Fruit fly (Drosophila melanogaster) whole organism, embryonic: Measurements from ENCODE around the gene Hsp83.
A peak's percentile ranks its signal among the peaks of the same experiment; 100 is the strongest.

ENCODE experiments used
- Adf1 ChIP-seq: fragments of 200-800 bp; sonication (Bioruptor generic); IDR thresholded peaks from 2 replicates; pipeline ENCODE4 v1.3.6; 2022; ENCODE audit warnings: missing biosample characterization, missing genetic modification characterization
- Bgb ChIP-seq: fragments of 200-800 bp; sonication (Bioruptor generic); IDR thresholded peaks from 2 replicates; pipeline ENCODE4 v1.3.6; 2022; ENCODE audit warnings: missing biosample characterization, missing genetic modification characterization; ENCODE audit not compliant: partially characterized antibody
- CG10267 ChIP-seq: fragments of 200-800 bp; sonication (Bioruptor generic); optimal IDR thresholded peaks from 2 replicates; lab custom pipeline; 2018; ENCODE audit warnings: missing biosample characterization, mild to moderate bottlenecking, missing genetic modification characterization, moderate library complexity
- CG10543 ChIP-seq: fragments of 200-800 bp; sonication (Bioruptor generic); optimal IDR thresholded peaks from 3 replicates; lab custom pipeline; 2017; ENCODE audit warnings: missing biosample characterization, mild to moderate bottlenecking, missing genetic modification characterization, moderate library complexity
- CG11696 ChIP-seq: fragments of 200-800 bp; sonication (Bioruptor generic); IDR thresholded peaks from 2 replicates; pipeline ENCODE4 v1.3.6; 2022; ENCODE audit warnings: missing biosample characterization, missing genetic modification characterization
- CG12104 ChIP-seq: fragments of 200-800 bp; sonication (Bioruptor generic); optimal IDR thresholded peaks from 3 replicates; lab custom pipeline; 2016; ENCODE audit warnings: missing biosample characterization, missing genetic modification characterization
- CG12236 ChIP-seq: fragments of 200-800 bp; sonication (Bioruptor generic); optimal IDR thresholded peaks from 2 replicates; lab custom pipeline; 2016; ENCODE audit warnings: missing biosample characterization, missing genetic modification characterization
- CG14441 ChIP-seq: fragments of 200-800 bp; sonication (Bioruptor generic); IDR thresholded peaks from 2 replicates; pipeline ENCODE4 v1.3.6; 2022; ENCODE audit warnings: missing biosample characterization, missing genetic modification characterization
- CG15011 ChIP-seq: fragments of 200-800 bp; sonication (Bioruptor generic); optimal IDR thresholded peaks from 3 replicates; lab custom pipeline; 2018; ENCODE audit warnings: missing biosample characterization, mild to moderate bottlenecking, missing genetic modification characterization
- CG1647 ChIP-seq: fragments of 200-800 bp; sonication (Bioruptor generic); optimal IDR thresholded peaks from 3 replicates; lab custom pipeline; 2016; ENCODE audit warnings: missing biosample characterization, missing genetic modification characterization
- CG16779 ChIP-seq: fragments of 200-800 bp; sonication (Bioruptor generic); IDR thresholded peaks from 2 replicates; pipeline ENCODE4 v1.3.6; 2022; ENCODE audit warnings: missing biosample characterization, missing genetic modification characterization
- CG17385 ChIP-seq: fragments of 200-800 bp; sonication (Bioruptor generic); optimal IDR thresholded peaks from 3 replicates; lab custom pipeline; 2018; ENCODE audit warnings: missing biosample characterization, mild to moderate bottlenecking, missing genetic modification characterization
- CG18764 ChIP-seq: fragments of 200-800 bp; sonication (Bioruptor generic); optimal IDR thresholded peaks from 3 replicates; lab custom pipeline; 2016; ENCODE audit warnings: missing biosample characterization, missing genetic modification characterization
- CG2889 ChIP-seq: fragments of 200-800 bp; sonication (Bioruptor generic); IDR thresholded peaks from 3 replicates; pipeline ENCODE4 v1.3.6; 2022; ENCODE audit warnings: missing biosample characterization, missing genetic modification characterization
- CG33213 ChIP-seq: fragments of 200-800 bp; sonication (Bioruptor generic); optimal IDR thresholded peaks from 3 replicates; lab custom pipeline; 2016; ENCODE audit warnings: missing biosample characterization, missing genetic modification characterization
- CG34224 ChIP-seq: fragments of 200-800 bp; sonication (Bioruptor generic); IDR thresholded peaks from 3 replicates; pipeline ENCODE4 v1.3.6; 2022; ENCODE audit warnings: missing biosample characterization, missing genetic modification characterization; ENCODE audit not compliant: partially characterized antibody
- CG4360 ChIP-seq: fragments of 200-800 bp; sonication (Bioruptor generic); IDR thresholded peaks from 2 replicates; pipeline ENCODE4 v1.3.6; 2022; ENCODE audit warnings: missing biosample characterization, missing genetic modification characterization
- CG7556 ChIP-seq: fragments of 200-800 bp; sonication (Bioruptor generic); optimal IDR thresholded peaks from 2 replicates; lab custom pipeline; 2017; ENCODE audit warnings: missing biosample characterization, mild to moderate bottlenecking, missing genetic modification characterization
- CG8924 ChIP-seq: fragments of 200-800 bp; optimal IDR thresholded peaks from 3 replicates; lab custom pipeline; 2019; ENCODE audit warnings: missing biosample characterization, mild to moderate bottlenecking, missing genetic modification characterization, moderate library complexity
- CG9437 ChIP-seq: fragments of 200-800 bp; sonication (Bioruptor generic); optimal IDR thresholded peaks from 2 replicates; lab custom pipeline; 2018; ENCODE audit warnings: missing biosample characterization, mild to moderate bottlenecking, missing genetic modification characterization
- CTCF ChIP-seq: fragments of 200-800 bp; sonication (Bioruptor generic); optimal IDR thresholded peaks from 2 replicates; lab custom pipeline; 2017; ENCODE audit warnings: missing biosample characterization, mild to moderate bottlenecking, missing genetic modification characterization, moderate library complexity
- CkIIα-i1 ChIP-seq: fragments of 200-800 bp; sonication (Bioruptor generic); IDR thresholded peaks from 2 replicates; pipeline ENCODE4 v1.3.6; 2022; ENCODE audit warnings: missing biosample characterization, missing genetic modification characterization
- Deaf1 ChIP-seq: fragments of 200-800 bp; optimal IDR thresholded peaks from 3 replicates; lab custom pipeline; 2019; ENCODE audit warnings: missing biosample characterization, mild to moderate bottlenecking, missing genetic modification characterization, moderate library complexity
- Dip3 ChIP-seq: fragments of 200-800 bp; sonication (Bioruptor generic); optimal IDR thresholded peaks from 3 replicates; lab custom pipeline; 2016; ENCODE audit warnings: missing biosample characterization, missing genetic modification characterization
- Eip74EF ChIP-seq, 2 experiments: fragments of 200-800 bp in 1 of 2; fragments of >200 bp in 1 of 2; sonication (Bioruptor generic) in 1 of 2; optimal IDR thresholded peaks; 2 replicates each; lab custom pipeline; 2017 to 2019; ENCODE audit warnings: missing biosample characterization in 2 of 2, missing genetic modification characterization in 2 of 2, mild to moderate bottlenecking in 1 of 2, moderate library complexity in 1 of 2
- HHEX ChIP-seq: fragments of 200-800 bp; sonication (Bioruptor generic); optimal IDR thresholded peaks from 3 replicates; lab custom pipeline; 2017; ENCODE audit warnings: missing biosample characterization, mild to moderate bottlenecking, missing genetic modification characterization, missing genetic modification reagents
- HLHmδ ChIP-seq: fragments of 200-800 bp; sonication (Bioruptor generic); optimal IDR thresholded peaks from 2 replicates; lab custom pipeline; 2018; ENCODE audit warnings: missing biosample characterization, mild to moderate bottlenecking, missing genetic modification characterization, moderate library complexity
- MESR4 ChIP-seq: fragments of 200-800 bp; sonication (Bioruptor generic); optimal IDR thresholded peaks from 2 replicates; lab custom pipeline; 2018; ENCODE audit warnings: missing biosample characterization, mild to moderate bottlenecking, missing genetic modification characterization, moderate library complexity
- Mrtf ChIP-seq: fragments of 200-800 bp; sonication (Bioruptor generic); IDR thresholded peaks from 3 replicates; pipeline ENCODE4 v1.3.6; 2022; ENCODE audit warnings: missing biosample characterization, missing genetic modification characterization
- NFAT ChIP-seq: fragments of 200-800 bp; sonication (Bioruptor generic); IDR thresholded peaks from 2 replicates; pipeline ENCODE4 v1.3.6; 2022; ENCODE audit warnings: missing biosample characterization, missing genetic modification characterization
- Nf-YC ChIP-seq: fragments of 200-800 bp; optimal IDR thresholded peaks from 3 replicates; lab custom pipeline; 2019; ENCODE audit warnings: missing biosample characterization, mild to moderate bottlenecking, missing genetic modification characterization, moderate library complexity
- Oli ChIP-seq: fragments of 200-800 bp; sonication (Bioruptor generic); optimal IDR thresholded peaks from 2 replicates; lab custom pipeline; 2018; ENCODE audit warnings: missing biosample characterization, mild to moderate bottlenecking, missing genetic modification characterization, moderate library complexity
- Sox102F ChIP-seq: fragments of 200-800 bp; sonication (Bioruptor generic); optimal IDR thresholded peaks from 2 replicates; lab custom pipeline; 2018; ENCODE audit warnings: missing biosample characterization, mild to moderate bottlenecking, missing genetic modification characterization, moderate library complexity
- TFAM ChIP-seq: fragments of 200-800 bp; sonication (Bioruptor generic); optimal IDR thresholded peaks from 2 replicates; lab custom pipeline; 2017; ENCODE audit warnings: missing biosample characterization, missing genetic modification characterization, inconsistent platforms
- Vsx1 ChIP-seq: fragments of 200-800 bp; sonication (Bioruptor generic); optimal IDR thresholded peaks from 2 replicates; lab custom pipeline; 2017; ENCODE audit warnings: missing biosample characterization, mild to moderate bottlenecking, missing genetic modification characterization, missing genetic modification reagents
- aop ChIP-seq: fragments of 200-800 bp; sonication (Bioruptor generic); IDR thresholded peaks from 2 replicates; pipeline ENCODE4 v1.3.6; 2022; ENCODE audit warnings: missing biosample characterization, missing genetic modification characterization
- ara ChIP-seq: fragments of 200-800 bp; sonication (Bioruptor generic); IDR thresholded peaks from 2 replicates; pipeline ENCODE4 v1.3.6; 2022; ENCODE audit warnings: missing biosample characterization, missing genetic modification characterization
- bowl ChIP-seq: fragments of 200-800 bp; sonication (Bioruptor generic); IDR thresholded peaks from 2 replicates; pipeline ENCODE4 v1.3.6; 2022; ENCODE audit warnings: missing biosample characterization, missing genetic modification characterization
- caup ChIP-seq: fragments of 200-800 bp; sonication (Bioruptor generic); optimal IDR thresholded peaks from 3 replicates; lab custom pipeline; 2017; ENCODE audit warnings: missing biosample characterization, mild to moderate bottlenecking, missing genetic modification characterization, moderate library complexity; ENCODE audit not compliant: severe bottlenecking
- croc ChIP-seq: fragments of 200-800 bp; sonication (Bioruptor generic); conservative IDR thresholded peaks from 3 replicates; pipeline ENCODE4 v1.3.6; 2022; ENCODE audit warnings: missing biosample characterization, missing genetic modification characterization
- dmrt99B ChIP-seq: fragments of 200-800 bp; sonication (Bioruptor generic); optimal IDR thresholded peaks from 2 replicates; lab custom pipeline; 2018; ENCODE audit warnings: missing biosample characterization, mild to moderate bottlenecking, missing genetic modification characterization, moderate library complexity
- dpn ChIP-seq, 2 experiments: fragments of 200-800 bp; sonication (Bioruptor generic); optimal IDR thresholded peaks; 3 replicates each; lab custom pipeline; 2016; ENCODE audit warnings: missing biosample characterization in 2 of 2, missing genetic modification characterization in 2 of 2
- gsb ChIP-seq: fragments of 200-800 bp; sonication (Bioruptor generic); IDR thresholded peaks from 2 replicates; pipeline ENCODE4 v1.3.6; 2022; ENCODE audit warnings: missing biosample characterization, missing genetic modification characterization
- ind ChIP-seq: fragments of 200-800 bp; sonication (Bioruptor generic); optimal IDR thresholded peaks from 3 replicates; lab custom pipeline; 2016; ENCODE audit warnings: missing biosample characterization, missing genetic modification characterization
- kah ChIP-seq: fragments of 200-800 bp; sonication (Bioruptor generic); optimal IDR thresholded peaks from 2 replicates; lab custom pipeline; 2018; ENCODE audit warnings: missing biosample characterization, mild to moderate bottlenecking, missing genetic modification characterization
- lilli ChIP-seq: fragments of 200-800 bp; sonication (Bioruptor generic); optimal IDR thresholded peaks from 3 replicates; lab custom pipeline; 2016; ENCODE audit warnings: missing biosample characterization, missing genetic modification characterization
- odd ChIP-seq: fragments of 200-800 bp; sonication (Bioruptor generic); optimal IDR thresholded peaks from 2 replicates; lab custom pipeline; 2017; ENCODE audit warnings: missing biosample characterization, mild to moderate bottlenecking, missing genetic modification characterization
- sima ChIP-seq: fragments of 200-800 bp; sonication (Bioruptor generic); optimal IDR thresholded peaks from 2 replicates; lab custom pipeline; 2016; ENCODE audit warnings: missing biosample characterization, missing genetic modification characterization
- slou ChIP-seq: fragments of 200-800 bp; sonication (Bioruptor generic); optimal IDR thresholded peaks from 3 replicates; lab custom pipeline; 2016; ENCODE audit warnings: missing biosample characterization, missing genetic modification characterization
- ssp ChIP-seq: fragments of 200-800 bp; sonication (Bioruptor generic); IDR thresholded peaks from 2 replicates; pipeline ENCODE4 v1.3.6; 2022; ENCODE audit warnings: missing biosample characterization, missing genetic modification characterization
- tgo ChIP-seq: fragments of 200-800 bp; sonication (Bioruptor generic); IDR thresholded peaks from 3 replicates; pipeline ENCODE4 v1.3.6; 2022; ENCODE audit warnings: missing biosample characterization, missing genetic modification characterization
- trh ChIP-seq: fragments of 200-800 bp; sonication (Bioruptor generic); optimal IDR thresholded peaks from 2 replicates; lab custom pipeline; 2016; ENCODE audit warnings: missing biosample characterization, missing genetic modification characterization

The Hsp83 gene

DNA sequence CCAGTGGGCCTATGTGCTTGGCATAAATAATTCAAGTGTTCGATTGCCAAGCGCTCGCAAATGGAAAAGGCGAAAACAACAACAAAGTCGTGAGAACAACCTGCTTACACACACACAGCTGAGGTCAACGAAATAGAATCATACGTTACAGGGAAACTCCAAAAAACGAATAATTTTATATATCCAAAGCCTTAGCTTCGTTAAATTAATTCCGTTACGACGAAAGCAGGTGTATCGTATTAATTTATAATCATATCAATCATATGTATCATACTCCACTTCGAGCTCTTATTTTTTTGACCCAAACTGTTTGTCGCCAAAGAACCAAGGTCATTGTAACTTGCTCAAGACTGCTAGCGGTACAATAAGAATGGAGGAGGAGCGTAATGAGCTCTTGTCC lies 13.3 kb upstream of the Hsp83 start (continued):
- TF ChIP-seq Adf1 (peak; percentile 41; the same call in 1 of the 2 replicates), CG4360 (GFP tag; lab: Robert Waterston, UW) (peak; percentile 74), NFAT (peak; percentile 86), Oli (tag; lab: Kevin White, UChicago) (peak; percentile 87), CG11696 (GFP tag; lab: Robert Waterston, UW) (peak; percentile 99), sima (no peak), trh (GFP tag; lab: Kevin White, UChicago) (peak; percentile 38), bowl (GFP tag; lab: Robert Waterston, UW) (peak; percentile 44; the same call in 1 of the 2 replicates), CG8924 (peak; percentile 84), Eip74EF (GFP tag; optimal IDR thresholded peaks at IDR 0.05; lab: Kevin White, UChicago) (no peak), Nf-YC (no peak), aop (GFP tag; lab: Robert Waterston, UW) (no peak), CG2889 (GFP tag; lab: Robert Waterston, UW) (peak; percentile 48; the same call in 1 of the 3 replicates), CG12104 (GFP tag; lab: Kevin White, UChicago) (peak; percentile 70), Sox102F (peak; percentile 86), Mrtf (peak; percentile 85), CG16779 (GFP tag; lab: Robert Waterston, UW) (peak; percentile 90), odd (GFP tag; lab: Kevin White, UChicago) (no peak), CG15011 (GFP tag; lab: Kevin White, UChicago) (peak; percentile 81), CG1647 (GFP tag; lab: Kevin White, UChicago) (peak; percentile 61), CG33213 (GFP tag; lab: Kevin White, UChicago) (peak; percentile 80), CG10267 (tag; lab: Kevin White, UChicago) (peak; percentile 83), CG34224 (GFP tag; lab: Robert Waterston, UW) (no peak), kah (GFP tag; lab: Kevin White, UChicago) (peak; percentile 80), CG10543 (GFP tag; lab: Kevin White, UChicago) (peak; percentile 26), HLHmδ (no peak), slou (GFP tag; lab: Kevin White, UChicago) (peak; percentile 32), ind (GFP tag; lab: Kevin White, UChicago) (peak; percentile 85), Vsx1 (GFP tag; lab: Kevin White, UChicago) (no peak), ssp (peak; percentile 75), HHEX (peak; percentile 89), Deaf1 (tag; lab: Kevin White, UChicago) (no peak), croc (peak; percentile 83), ara (peak; percentile 89), CG18764 (GFP tag; lab: Kevin White, UChicago) (peak; percentile 76), CG17385 (GFP tag; lab: Kevin White, UChicago) (peak; percentile 82), MESR4 (no peak), CG12236 (GFP tag; lab: Kevin White, UChicago) (peak; percentile 57), lilli (peak; percentile 88), CkIIα-i1 (GFP tag; lab: Robert Waterston, UW) (no peak), dpn (GFP tag; optimal IDR thresholded peaks at IDR 0.05; lab: Kevin White, UChicago) (peak; percentile 85 to 89), CG9437 (peak; percentile 63), CG7556 (GFP tag; lab: Kevin White, UChicago) (peak; percentile 88), gsb (peak; percentile 88), caup (GFP tag; lab: Kevin White, UChicago) (peak; percentile 86), Bgb (no peak), CG14441 (GFP tag; lab: Robert Waterston, UW) (peak; percentile 93), CTCF (GFP tag; lab: Kevin White, UChicago) (no peak), TFAM (GFP tag; lab: Kevin White, UChicago) (peak; percentile 27), Dip3 (GFP tag; lab: Kevin White, UChicago) (peak; percentile 77), tgo (GFP tag; lab: Robert Waterston, UW) (peak; percentile 87), dmrt99B (tag; lab: Kevin White, UChicago) (no peak)
